Worm (Caenorhabditis elegans) whole organism, late embryonic: ENCODE data around the gene srbc-76.

Source experiments
- C08G9.2 ChIP-seq: sonication (generic microtip); optimal IDR thresholded peaks from 2 replicates; lab custom pipeline; 2016; ENCODE audit warnings: mild to moderate bottlenecking, missing genetic modification characterization, moderate library complexity, missing compliant biosample characterization
- K09A11.1 ChIP-seq: sonication (generic microtip); optimal IDR thresholded peaks from 2 replicates; lab custom pipeline; 2017; ENCODE audit warnings: antibody characterized with exemption, mild to moderate bottlenecking, missing genetic modification characterization, missing compliant biosample characterization; ENCODE audit not compliant: insufficient read depth
- ahr-1 ChIP-seq: sonication (generic microtip); optimal IDR thresholded peaks from 2 replicates; lab custom pipeline; 2016; ENCODE audit warnings: missing genetic modification characterization, missing compliant biosample characterization
- ceh-2 ChIP-seq: sonication (generic microtip); optimal IDR thresholded peaks from 2 replicates; lab custom pipeline; 2016; ENCODE audit warnings: missing genotype, missing genetic modification characterization, missing compliant biosample characterization
- ceh-22 ChIP-seq: sonication (generic microtip); optimal IDR thresholded peaks from 2 replicates; lab custom pipeline; 2017; ENCODE audit warnings: missing biosample characterization, missing genetic modification characterization
- ceh-24 ChIP-seq: sonication (generic microtip); optimal IDR thresholded peaks from 2 replicates; lab custom pipeline; 2016; ENCODE audit warnings: mild to moderate bottlenecking, missing genetic modification characterization, missing compliant biosample characterization
- ceh-30 ChIP-seq: fragments of 150-350 bp; optimal IDR thresholded peaks from 2 replicates; lab custom pipeline; 2014; ENCODE audit warnings: missing biosample characterization, missing genetic modification characterization
- ceh-31 ChIP-seq: sonication (generic microtip); optimal IDR thresholded peaks from 2 replicates; lab custom pipeline; 2016; ENCODE audit warnings: missing genetic modification characterization, missing compliant biosample characterization
- ceh-45 ChIP-seq: fragments of 200-800 bp; sonication (Bioruptor generic); IDR thresholded peaks from 2 replicates; pipeline ENCODE4 v1.3.6; 2022; ENCODE audit warnings: missing genetic modification reagents, missing genetic modification characterization, missing compliant biosample characterization
- ceh-6 ChIP-seq: fragments of 200-800 bp; sonication (Bioruptor generic); optimal IDR thresholded peaks from 2 replicates; lab custom pipeline; 2018; ENCODE audit warnings: mild to moderate bottlenecking, missing genetic modification characterization, missing compliant biosample characterization
- ceh-9 ChIP-seq: sonication (generic microtip); optimal IDR thresholded peaks from 2 replicates; lab custom pipeline; 2016; ENCODE audit warnings: mild to moderate bottlenecking, missing genetic modification characterization, inconsistent platforms, missing compliant biosample characterization
- dmd-4 ChIP-seq: sonication (generic microtip); optimal IDR thresholded peaks from 2 replicates; lab custom pipeline; 2016; ENCODE audit warnings: borderline replicate concordance, missing genetic modification characterization, missing compliant biosample characterization
- dve-1 ChIP-seq: sonication (generic microtip); optimal IDR thresholded peaks from 2 replicates; lab custom pipeline; 2017; ENCODE audit warnings: antibody characterized with exemption, mild to moderate bottlenecking, missing genetic modification characterization, missing compliant biosample characterization
- ets-4 ChIP-seq: sonication (generic microtip); optimal IDR thresholded peaks from 2 replicates; lab custom pipeline; 2016; ENCODE audit warnings: missing genetic modification characterization, missing compliant biosample characterization
- eyg-1 ChIP-seq: sonication (generic microtip); optimal IDR thresholded peaks from 2 replicates; lab custom pipeline; 2016; ENCODE audit warnings: missing genotype, missing genetic modification characterization, missing compliant biosample characterization
- fax-1 ChIP-seq: sonication (generic microtip); optimal IDR thresholded peaks from 2 replicates; lab custom pipeline; 2016; ENCODE audit warnings: missing genotype, missing genetic modification characterization, missing compliant biosample characterization
- fkh-6 ChIP-seq: sonication (generic microtip); optimal IDR thresholded peaks from 2 replicates; lab custom pipeline; 2016; ENCODE audit warnings: missing genetic modification characterization, missing compliant biosample characterization
- gmeb-2 ChIP-seq: sonication (generic microtip); optimal IDR thresholded peaks from 2 replicates; lab custom pipeline; 2016; ENCODE audit warnings: missing genetic modification characterization, inconsistent platforms, missing compliant biosample characterization
- hlh-15 ChIP-seq: sonication (generic microtip); optimal IDR thresholded peaks from 2 replicates; lab custom pipeline; 2016; ENCODE audit warnings: missing genetic modification characterization, missing compliant biosample characterization
- hlh-30 ChIP-seq: sonication (generic microtip); optimal IDR thresholded peaks from 2 replicates; lab custom pipeline; 2017; ENCODE audit warnings: antibody characterized with exemption, missing genetic modification characterization, missing compliant biosample characterization; ENCODE audit not compliant: insufficient read depth
- hlh-6 ChIP-seq: sonication (generic microtip); optimal IDR thresholded peaks from 2 replicates; lab custom pipeline; 2016; ENCODE audit warnings: missing genotype, missing genetic modification characterization, missing compliant biosample characterization
- hlh-8 ChIP-seq: sonication (generic microtip); optimal IDR thresholded peaks from 2 replicates; lab custom pipeline; 2016; ENCODE audit warnings: missing genotype, missing genetic modification characterization, missing compliant biosample characterization
- lin-11 ChIP-seq: fragments of 200-800 bp; sonication (Bioruptor generic); optimal IDR thresholded peaks from 2 replicates; lab custom pipeline; 2018; ENCODE audit warnings: mild to moderate bottlenecking, missing genetic modification characterization, missing compliant biosample characterization
- madf-2 ChIP-seq: sonication (generic microtip); optimal IDR thresholded peaks from 2 replicates; lab custom pipeline; 2017; ENCODE audit warnings: missing genetic modification characterization, missing compliant biosample characterization
- nfya-1 ChIP-seq: sonication (generic microtip); optimal IDR thresholded peaks from 2 replicates; lab custom pipeline; 2017; ENCODE audit warnings: missing genetic modification characterization, mild to moderate bottlenecking, missing compliant biosample characterization, antibody characterized with exemption, moderate library complexity
- nhr-11 ChIP-seq: fragments of 150-350 bp; optimal IDR thresholded peaks from 2 replicates; lab custom pipeline; 2014; ENCODE audit warnings: missing biosample characterization, missing genetic modification characterization
- nhr-232 ChIP-seq: sonication (generic microtip); optimal IDR thresholded peaks from 2 replicates; lab custom pipeline; 2016; ENCODE audit warnings: missing genetic modification characterization, missing compliant biosample characterization
- npax-4 ChIP-seq: sonication (generic microtip); optimal IDR thresholded peaks from 2 replicates; lab custom pipeline; 2016; ENCODE audit warnings: missing genetic modification characterization, missing compliant biosample characterization
- odd-2 ChIP-seq: sonication (generic microtip); optimal IDR thresholded peaks from 2 replicates; lab custom pipeline; 2017; ENCODE audit warnings: antibody characterized with exemption, mild to moderate bottlenecking, missing genetic modification characterization, missing compliant biosample characterization
- pag-3 ChIP-seq: sonication (generic microtip); optimal IDR thresholded peaks from 2 replicates; lab custom pipeline; 2016; ENCODE audit warnings: missing compliant biosample characterization, missing genetic modification characterization, borderline replicate concordance
- pha-2 ChIP-seq: sonication (generic microtip); optimal IDR thresholded peaks from 2 replicates; lab custom pipeline; 2017; ENCODE audit warnings: mild to moderate bottlenecking, missing genetic modification characterization, missing compliant biosample characterization
- rnt-1 ChIP-seq: sonication (generic microtip); optimal IDR thresholded peaks from 2 replicates; lab custom pipeline; 2016; ENCODE audit warnings: missing genetic modification characterization, missing compliant biosample characterization
- sox-2 ChIP-seq: fragments of 200-800 bp; sonication (Bioruptor generic); IDR thresholded peaks from 2 replicates; pipeline ENCODE4 v1.3.6; 2022; ENCODE audit warnings: missing genetic modification reagents, missing genetic modification characterization, missing compliant biosample characterization
- tbx-7 ChIP-seq: sonication (generic microtip); optimal IDR thresholded peaks from 2 replicates; lab custom pipeline; 2016; ENCODE audit warnings: missing genotype, missing genetic modification characterization, missing compliant biosample characterization
- ttx-3 ChIP-seq: sonication (generic microtip); optimal IDR thresholded peaks from 2 replicates; lab custom pipeline; 2016; ENCODE audit warnings: missing genetic modification reagents, missing genetic modification characterization, missing compliant biosample characterization
- unc-55 ChIP-seq: sonication (generic microtip); optimal IDR thresholded peaks from 2 replicates; lab custom pipeline; 2017; ENCODE audit warnings: missing biosample characterization, missing genetic modification reagents, missing genetic modification characterization
- unc-86 ChIP-seq: sonication (generic microtip); optimal IDR thresholded peaks from 2 replicates; lab custom pipeline; 2016; ENCODE audit warnings: missing genetic modification characterization, missing compliant biosample characterization

The srbc-76 gene

ce11 chrV:15265814-15266213 lies 13.6 kb downstream of the srbc-76 start, which contains the start of gene M01B2.13:
M01B2.13 (minus strand) TSS chrV:15265914.
- TF ChIP-seq hlh-8 (tag; lab: Kevin White, UChicago) = no peak
- TF ChIP-seq fax-1 (tag; lab: Kevin White, UChicago) = no peak
- TF ChIP-seq odd-2 = no peak
- no peak for TF ChIP-seq eyg-1 (tag; lab: Kevin White, UChicago)
- TF ChIP-seq C08G9.2 (tag; lab: Kevin White, UChicago) = no peak
- TF ChIP-seq ceh-9 (tag; lab: Kevin White, UChicago) = no peak
- TF ChIP-seq tbx-7 (tag; lab: Kevin White, UChicago) = no peak
- no peak for TF ChIP-seq ceh-22 (tag; lab: Kevin White, UChicago)
- no peak for TF ChIP-seq ceh-6 (GFP tag; lab: Kevin White, UChicago)
- TF ChIP-seq ceh-45 = no peak
- no peak for TF ChIP-seq ets-4 (tag; lab: Kevin White, UChicago)
- TF ChIP-seq gmeb-2 (tag; lab: Kevin White, UChicago) = no peak
- TF ChIP-seq K09A11.1 (tag; lab: Kevin White, UChicago) = no peak
- TF ChIP-seq madf-2 (tag; lab: Kevin White, UChicago) = no peak

ce11 chrV:15267405-15267804 lies 15.2 kb downstream of the srbc-76 start, which contains the start of gene T10H4.13:
T10H4.13 (minus strand) TSS chrV:15267505.
- TF ChIP-seq fax-1 (tag; lab: Kevin White, UChicago) (no peak), ceh-30 (tag; lab: Kevin White, UChicago) (no peak), fkh-6 (tag; lab: Kevin White, UChicago) (no peak), unc-86 (no peak), madf-2 (tag; lab: Kevin White, UChicago) (no peak), unc-55 (GFP tag; lab: Kevin White, UChicago) (no peak), ceh-24 (no peak), hlh-30 (tag; lab: Kevin White, UChicago) (no peak), nfya-1 (tag; lab: Kevin White, UChicago) (no peak), nhr-232 (tag; lab: Kevin White, UChicago) (no peak)

ce11 chrV:15268302-15268701 lies 16.1 kb downstream of the srbc-76 start, which contains the start of gene srw-22:
srw-22 (plus strand) TSS chrV:15268602.
- TF ChIP-seq odd-2 (no peak), ceh-31 (tag; lab: Kevin White, UChicago) (no peak), ceh-22 (tag; lab: Kevin White, UChicago) (no peak), sox-2 (GFP tag; lab: Robert Waterston, UW) (no peak), lin-11 (tag; lab: Kevin White, UChicago) (no peak), hlh-15 (tag; lab: Kevin White, UChicago) (no peak), npax-4 (tag; lab: Kevin White, UChicago) (no peak), dmd-4 (no peak), dve-1 (tag; lab: Kevin White, UChicago) (no peak), nhr-11 (no peak), rnt-1 (tag; lab: Kevin White, UChicago) (no peak), ttx-3 (no peak), tbx-7 (tag; lab: Kevin White, UChicago) (no peak), ceh-24 (no peak), unc-86 (no peak)
- TF ChIP-seq, all 69 proteins: peak for 0

ce11 chrV:15272263-15272662 lies 20.1 kb downstream of the srbc-76 start, which contains the start of gene T10H4.4:
T10H4.4 (minus strand) TSS chrV:15272363.
- TF ChIP-seq madf-2 (tag; lab: Kevin White, UChicago) (no peak), ahr-1 (tag; lab: Kevin White, UChicago) (no peak), eyg-1 (tag; lab: Kevin White, UChicago) (no peak), ceh-9 (tag; lab: Kevin White, UChicago) (no peak), gmeb-2 (tag; lab: Kevin White, UChicago) (no peak)

- TF ChIP-seq pha-2 (tag; lab: Kevin White, UChicago) = no peak
- TF ChIP-seq tbx-7 (tag; lab: Kevin White, UChicago) = no peak
- no peak for TF ChIP-seq pag-3 (tag; lab: Kevin White, UChicago)
- TF ChIP-seq hlh-6 = no peak
- TF ChIP-seq ceh-2 = no peak
- no peak for TF ChIP-seq nfya-1 (tag; lab: Kevin White, UChicago)
- TF ChIP-seq, all 69 proteins: peak for 0
Observed at ce11 chrV:15274757-15275156, 22.6 kb downstream of the srbc-76 start, which contains the start of gene srw-16. srw-16 (minus strand) TSS chrV:15274857.
